Worm (Caenorhabditis elegans) whole organism, L2 larva: ENCODE data around the gene sri-25.

Experiments
- C34F6.9 ChIP-seq: fragments of 150-350 bp; optimal IDR thresholded peaks from 2 replicates; lab custom pipeline; 2014; ENCODE audit warnings: missing biosample characterization, missing genetic modification characterization
- aly-2 ChIP-seq: fragments of 150-350 bp; optimal IDR thresholded peaks from 2 replicates; lab custom pipeline; 2014; ENCODE audit warnings: missing biosample characterization, missing genetic modification characterization
- ceh-16 ChIP-seq: fragments of 150-350 bp; optimal IDR thresholded peaks from 2 replicates; lab custom pipeline; 2014; ENCODE audit warnings: missing biosample characterization, missing genetic modification characterization
- ceh-82 ChIP-seq: fragments of 150-350 bp; optimal IDR thresholded peaks from 2 replicates; lab custom pipeline; 2014; ENCODE audit warnings: missing biosample characterization, missing genetic modification characterization
- mbf-1 ChIP-seq: sonication (generic microtip); optimal IDR thresholded peaks from 2 replicates; lab custom pipeline; 2017; ENCODE audit warnings: missing biosample characterization, missing genetic modification characterization
- nhr-10 ChIP-seq: sonication (generic microtip); optimal IDR thresholded peaks from 2 replicates; lab custom pipeline; 2017; ENCODE audit warnings: missing biosample characterization, missing genetic modification characterization
- nhr-11 ChIP-seq: fragments of 150-350 bp; optimal IDR thresholded peaks from 2 replicates; lab custom pipeline; 2014; ENCODE audit warnings: missing biosample characterization, missing genetic modification characterization
- nhr-12 ChIP-seq: fragments of 150-350 bp; optimal IDR thresholded peaks from 2 replicates; lab custom pipeline; 2014; ENCODE audit warnings: missing biosample characterization, missing genetic modification characterization
- unc-39 ChIP-seq: fragments of 150-350 bp; optimal IDR thresholded peaks from 2 replicates; lab custom pipeline; 2014; ENCODE audit warnings: missing biosample characterization, missing genetic modification characterization
- unc-62 ChIP-seq: fragments of 150-350 bp; optimal IDR thresholded peaks from 2 replicates; lab custom pipeline; 2014; ENCODE audit warnings: missing biosample characterization, missing genetic modification reagents, missing genetic modification characterization
- zag-1 ChIP-seq: fragments of 150-350 bp; optimal IDR thresholded peaks from 2 replicates; lab custom pipeline; 2014; ENCODE audit warnings: missing biosample characterization, missing genetic modification characterization
- ztf-11 ChIP-seq: sonication (generic microtip); optimal IDR thresholded peaks from 2 replicates; lab custom pipeline; 2017; ENCODE audit warnings: missing biosample characterization, missing genetic modification characterization

DNA sequence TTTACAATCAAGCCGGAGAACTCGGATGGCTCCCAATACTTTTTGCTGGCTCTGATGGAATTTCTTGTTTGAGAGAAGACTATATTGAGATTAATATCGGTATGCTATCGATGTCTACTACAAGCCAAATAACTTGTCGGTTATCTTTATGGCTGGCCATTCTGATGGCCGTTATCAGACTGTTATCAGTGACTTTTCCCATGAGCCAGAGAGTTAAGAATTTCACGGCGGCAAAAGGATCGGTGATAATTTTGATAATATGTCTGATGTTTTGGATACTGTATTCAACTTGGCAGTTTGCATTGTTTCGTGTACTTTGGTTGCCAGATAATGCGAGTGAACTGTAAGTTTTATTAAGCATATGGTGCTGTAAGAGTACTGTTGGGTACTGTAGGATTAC is 9.4 kb downstream of the sri-25 start:
- TF ChIP-seq unc-39: no peak
- no peak for TF ChIP-seq mbf-1 (tag; lab: Kevin White, UChicago)
- TF ChIP-seq aly-2: no peak
- no peak for TF ChIP-seq zag-1 (tag; lab: Kevin White, UChicago)
- no peak for TF ChIP-seq ceh-16 (tag; lab: Kevin White, UChicago)
- TF ChIP-seq unc-62 (GFP tag; lab: Kevin White, UChicago): no peak
- no peak for TF ChIP-seq nhr-11 (tag; lab: Kevin White, UChicago)
- no peak for TF ChIP-seq ceh-82 (tag; lab: Kevin White, UChicago)
- TF ChIP-seq nhr-10 (tag; lab: Kevin White, UChicago): no peak
- TF ChIP-seq ztf-11 (tag; lab: Kevin White, UChicago): no peak
- no peak for TF ChIP-seq C34F6.9
- TF ChIP-seq nhr-12: no peak
